Worm (Caenorhabditis elegans) whole organism, L4 larva: ENCODE results near the gene str-232.

Source experiments
- D1046.2 ChIP-seq: fragments of 200-800 bp; sonication (Bioruptor generic); IDR thresholded peaks from 2 replicates; pipeline ENCODE4 v1.3.6; 2022; ENCODE audit warnings: missing genetic modification characterization, missing compliant biosample characterization
- F49E8.2 ChIP-seq: sonication (generic microtip); optimal IDR thresholded peaks from 2 replicates; lab custom pipeline; 2016; ENCODE audit warnings: missing compliant biosample characterization, mild to moderate bottlenecking, missing genetic modification characterization, borderline replicate concordance
- R02D3.7 ChIP-seq: fragments of 150-350 bp; sonication (generic microtip); optimal IDR thresholded peaks from 3 replicates; lab custom pipeline; 2014; ENCODE audit warnings: missing biosample characterization, missing genetic modification characterization
- T26A8.4 ChIP-seq: fragments of 200-800 bp; sonication (Bioruptor generic); IDR thresholded peaks from 2 replicates; pipeline ENCODE4 v1.3.6; 2022; ENCODE audit warnings: missing genetic modification characterization, missing compliant biosample characterization
- Y105C5A.15 ChIP-seq: fragments of 200-800 bp; sonication (Bioruptor generic); IDR thresholded peaks from 2 replicates; pipeline ENCODE4 v1.3.6; 2022; ENCODE audit warnings: missing genetic modification characterization, missing compliant biosample characterization
- Y75B8A.6 ChIP-seq: fragments of 200-800 bp; sonication (Bioruptor generic); IDR thresholded peaks from 2 replicates; pipeline ENCODE4 v1.3.6; 2022; ENCODE audit warnings: missing genetic modification reagents, missing genetic modification characterization, missing compliant biosample characterization
- ZK337.2 ChIP-seq: fragments of 200-800 bp; sonication (Bioruptor generic); IDR thresholded peaks from 2 replicates; pipeline ENCODE4 v1.3.6; 2022; ENCODE audit warnings: missing genetic modification reagents, missing genetic modification characterization, missing compliant biosample characterization
- aha-1 ChIP-seq: fragments of 150-350 bp; peaks from one replicate; lab custom pipeline; 2014; ENCODE audit warnings: missing biosample characterization, missing genetic modification characterization
- ama-1 ChIP-seq: fragments of 150-350 bp; optimal IDR thresholded peaks from 2 replicates; lab custom pipeline; 2014; ENCODE audit warnings: inconsistent platforms, mixed read lengths
- arid-1 ChIP-seq: fragments of 200-800 bp; sonication (Bioruptor generic); conservative IDR thresholded peaks from 2 replicates; pipeline ENCODE4 v1.3.6; 2022; ENCODE audit warnings: missing genetic modification reagents, missing genetic modification characterization, missing compliant biosample characterization
- attf-4 ChIP-seq: sonication (generic microtip); optimal IDR thresholded peaks from 3 replicates; lab custom pipeline; 2017; ENCODE audit warnings: missing biosample characterization, missing genetic modification characterization
- ceh-32 ChIP-seq: sonication (generic microtip); optimal IDR thresholded peaks from 2 replicates; lab custom pipeline; 2016; ENCODE audit warnings: mild to moderate bottlenecking, missing genetic modification characterization, missing compliant biosample characterization; ENCODE audit not compliant: poor library complexity
- daf-8 ChIP-seq: fragments of 200-800 bp; sonication (Bioruptor generic); IDR thresholded peaks from 2 replicates; pipeline ENCODE4 v1.3.6; 2022; ENCODE audit warnings: missing genetic modification characterization, missing compliant biosample characterization
- dmd-9 ChIP-seq: fragments of 200-800 bp; sonication (Bioruptor generic); IDR thresholded peaks from 2 replicates; pipeline ENCODE4 v1.3.6; 2022; ENCODE audit warnings: missing genetic modification reagents, missing genetic modification characterization, missing compliant biosample characterization
- duxl-1 ChIP-seq: sonication (generic microtip); optimal IDR thresholded peaks from 2 replicates; lab custom pipeline; 2016; ENCODE audit warnings: mild to moderate bottlenecking, missing genetic modification characterization, moderate library complexity, missing compliant biosample characterization; ENCODE audit not compliant: poor library complexity
- dve-1 ChIP-seq: sonication (generic microtip); optimal IDR thresholded peaks from 2 replicates; lab custom pipeline; 2017; ENCODE audit warnings: antibody characterized with exemption, mild to moderate bottlenecking, missing genetic modification characterization, missing compliant biosample characterization; ENCODE audit not compliant: insufficient read depth
- fkh-10 ChIP-seq: fragments of 150-350 bp; optimal IDR thresholded peaks from 2 replicates; lab custom pipeline; 2014; ENCODE audit warnings: missing biosample characterization, missing genetic modification reagents, missing genetic modification characterization
- fos-1 ChIP-seq: fragments of 150-350 bp; optimal IDR thresholded peaks from 2 replicates; lab custom pipeline; 2014; ENCODE audit warnings: missing biosample characterization, missing genetic modification characterization
- hlh-30 ChIP-seq: sonication (generic microtip); optimal IDR thresholded peaks from 2 replicates; lab custom pipeline; 2017; ENCODE audit warnings: antibody characterized with exemption, mild to moderate bottlenecking, missing genetic modification characterization, missing compliant biosample characterization; ENCODE audit not compliant: insufficient read depth
- hmg-1.1 ChIP-seq: fragments of 200-800 bp; sonication (Bioruptor generic); IDR thresholded peaks from 2 replicates; pipeline ENCODE4 v1.3.6; 2022; ENCODE audit warnings: missing genetic modification reagents, missing genetic modification characterization, missing compliant biosample characterization
- jun-1 ChIP-seq: fragments of 150-350 bp; optimal IDR thresholded peaks from 2 replicates; lab custom pipeline; 2014; ENCODE audit warnings: missing biosample characterization, missing genetic modification reagents, missing genetic modification characterization
- lin-39 ChIP-seq: fragments of 150-350 bp; optimal IDR thresholded peaks from 2 replicates; lab custom pipeline; 2014; ENCODE audit warnings: missing biosample characterization, missing genetic modification reagents, missing genetic modification characterization
- mdl-1 ChIP-seq, 2 experiments: fragments of 150-350 bp in 1 of 2; sonication (generic microtip) in 1 of 2; optimal IDR thresholded peaks; 2 replicates each; lab custom pipeline; 2014 to 2017; ENCODE audit warnings: missing biosample characterization in 2 of 2, missing genetic modification characterization in 2 of 2
- nhr-25 ChIP-seq: sonication (generic microtip); optimal IDR thresholded peaks from 2 replicates; lab custom pipeline; 2017; ENCODE audit warnings: missing genetic modification characterization, mild to moderate bottlenecking, missing compliant biosample characterization, antibody characterized with exemption, moderate library complexity, borderline replicate concordance; ENCODE audit not compliant: insufficient read depth
- nhr-42 ChIP-seq: fragments of 200-800 bp; sonication (Bioruptor generic); IDR thresholded peaks from 2 replicates; pipeline ENCODE4 v1.3.6; 2022; ENCODE audit warnings: missing genetic modification characterization, missing compliant biosample characterization
- nhr-6 ChIP-seq: fragments of 150-350 bp; optimal IDR thresholded peaks from 2 replicates; lab custom pipeline; 2014; ENCODE audit warnings: missing biosample characterization, missing genetic modification characterization
- nhr-76 ChIP-seq: fragments of 150-350 bp; optimal IDR thresholded peaks from 2 replicates; lab custom pipeline; 2014; ENCODE audit warnings: missing biosample characterization, missing genetic modification characterization
- nhr-77 ChIP-seq: fragments of 150-350 bp; optimal IDR thresholded peaks from 2 replicates; lab custom pipeline; 2014; ENCODE audit warnings: missing biosample characterization, missing genetic modification characterization
- php-3 ChIP-seq: fragments of 200-800 bp; sonication (Bioruptor generic); IDR thresholded peaks from 2 replicates; pipeline ENCODE4 v1.3.6; 2022; ENCODE audit warnings: missing genetic modification reagents, missing genetic modification characterization, missing compliant biosample characterization
- pqm-1 ChIP-seq: sonication (generic microtip); optimal IDR thresholded peaks from 2 replicates; lab custom pipeline; 2017; ENCODE audit warnings: missing biosample characterization, missing genetic modification characterization
- saeg-2 ChIP-seq: fragments of 200-800 bp; sonication (Bioruptor generic); IDR thresholded peaks from 2 replicates; pipeline ENCODE4 v1.3.6; 2022; ENCODE audit warnings: missing genetic modification reagents, missing genetic modification characterization, missing compliant biosample characterization
- set-16 ChIP-seq: fragments of 200-800 bp; sonication (Bioruptor generic); IDR thresholded peaks from 2 replicates; pipeline ENCODE4 v1.3.6; 2022; ENCODE audit warnings: missing genetic modification reagents, missing genetic modification characterization, missing compliant biosample characterization
- snpc-1.2 ChIP-seq: fragments of 200-800 bp; sonication (Bioruptor generic); IDR thresholded peaks from 2 replicates; pipeline ENCODE4 v1.3.6; 2022; ENCODE audit warnings: missing genetic modification reagents, missing genetic modification characterization, missing compliant biosample characterization
- tag-97 ChIP-seq: fragments of 200-800 bp; sonication (Bioruptor generic); IDR thresholded peaks from 2 replicates; pipeline ENCODE4 v1.3.6; 2022; ENCODE audit warnings: missing genetic modification characterization, missing compliant biosample characterization
- unc-130 ChIP-seq: sonication (generic microtip); optimal IDR thresholded peaks from 2 replicates; lab custom pipeline; 2016; ENCODE audit warnings: missing genetic modification reagents, missing genetic modification characterization, missing compliant biosample characterization
- unc-62 ChIP-seq, 3 experiments: fragments of 150-350 bp in 1 of 3; sonication (generic microtip); optimal IDR thresholded peaks in 2 of 3; peaks in 1 of 3; 1 replicate in 1 of 3; 2 replicates in 2 of 3; lab custom pipeline; 2014 to 2017; ENCODE audit warnings: missing biosample characterization in 3 of 3, missing genetic modification characterization in 3 of 3, missing genetic modification reagents in 3 of 3, missing genotype in 1 of 3
- zag-1 ChIP-seq: fragments of 150-350 bp; optimal IDR thresholded peaks from 2 replicates; lab custom pipeline; 2014; ENCODE audit warnings: missing biosample characterization, missing genetic modification characterization
- zip-11 ChIP-seq: fragments of 200-800 bp; sonication (Bioruptor generic); IDR thresholded peaks from 2 replicates; pipeline ENCODE4 v1.3.6; 2022; ENCODE audit warnings: missing genetic modification characterization, missing compliant biosample characterization

str-232 gene

DNA sequence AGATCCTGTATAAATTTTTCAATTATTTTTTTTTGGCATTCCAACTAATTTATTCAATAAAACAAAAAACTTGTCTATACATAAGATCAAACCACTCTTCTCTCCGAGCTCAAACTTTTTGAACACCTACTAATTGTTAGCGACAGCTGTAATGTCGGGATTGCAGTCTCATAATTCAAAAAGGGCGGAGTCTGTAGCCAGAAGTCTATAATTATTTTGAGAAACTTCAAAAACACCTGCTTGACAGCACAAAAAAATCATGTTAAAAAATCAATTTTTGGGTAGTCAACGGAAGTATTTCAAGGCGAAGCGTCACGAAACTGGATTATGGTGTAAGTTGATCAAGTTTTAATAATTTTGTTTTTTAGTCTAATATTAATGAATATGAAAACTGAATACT, 4.5 kb upstream of the str-232 start, which contains the start of gene srx-44:
Gene srx-44 (plus strand): TSS at position 301 of the 400 bp plus-strand sequence.
- TF ChIP-seq aha-1, result peak; percentile 38
- TF ChIP-seq ceh-32, result no peak
- TF ChIP-seq mdl-1 (tag; optimal IDR thresholded peaks at IDR 0.05; lab: Kevin White, UChicago), result no peak
- TF ChIP-seq lin-39 (tag; lab: Kevin White, UChicago), result no peak
- no peak for TF ChIP-seq R02D3.7 (tag; lab: Kevin White, UChicago)
- no peak for TF ChIP-seq hmg-1.1 (GFP tag; lab: Robert Waterston, UW)
- no peak for TF ChIP-seq hlh-30 (tag; lab: Kevin White, UChicago)

DNA sequence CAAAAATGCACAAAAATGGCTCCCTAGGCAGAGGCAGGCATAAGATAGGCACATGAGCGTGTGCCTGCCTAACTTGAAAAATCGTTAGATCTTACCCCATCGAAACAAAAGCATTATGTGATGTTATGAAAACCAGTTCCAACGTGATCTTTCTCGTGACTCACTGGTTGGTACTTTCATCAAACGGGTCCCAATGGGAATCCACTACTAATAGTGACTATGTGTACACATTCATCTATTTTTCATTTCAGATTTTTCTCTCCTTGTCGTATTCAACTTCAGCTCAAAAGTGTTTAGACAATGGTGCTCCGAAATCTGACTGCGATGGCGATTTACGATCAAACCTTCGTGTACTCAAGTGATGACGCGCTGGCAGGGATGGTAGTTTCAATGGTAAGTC, 2.1 kb upstream of the str-232 start, which contains the start of gene srx-43:
Gene srx-43 (plus strand): TSS at position 301 of the 400 bp plus-strand sequence.
- TF ChIP-seq unc-62 (GFP tag; optimal IDR thresholded peaks at IDR 0.05 in 1 of 2; lab: Kevin White, UChicago) (peak in 1 of 2 experiments; percentile 74), unc-62 (tag; optimal IDR thresholded peaks at IDR 0.05; lab: Kevin White, UChicago) (no peak), saeg-2 (GFP tag; lab: Robert Waterston, UW) (no peak)
- TF ChIP-seq, all 104 proteins: peak for 1

DNA sequence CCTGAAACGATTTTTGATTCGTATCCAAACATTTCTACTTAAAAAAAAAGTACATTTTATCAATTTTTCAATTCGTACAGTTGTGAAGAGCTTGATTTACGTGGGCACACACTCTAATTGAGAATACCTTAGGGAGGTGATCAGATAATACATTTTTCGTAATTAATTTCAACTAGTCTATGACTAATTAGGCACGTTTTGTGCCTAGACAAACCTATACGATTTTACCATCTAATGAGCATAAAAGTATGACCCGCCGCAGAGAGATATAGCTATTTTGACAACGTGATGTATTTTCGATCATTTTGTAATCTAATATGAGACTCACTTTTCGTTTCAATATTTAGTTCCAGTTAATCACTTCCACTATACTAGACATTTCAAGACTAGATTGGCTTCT, 1.4 kb upstream of the str-232 start:
- TF ChIP-seq set-16 (GFP tag; lab: Robert Waterston, UW) (no peak), tag-97 (no peak), ama-1 (no peak), unc-130 (GFP tag; lab: Kevin White, UChicago) (no peak), aha-1 (peak; percentile 54)

DNA sequence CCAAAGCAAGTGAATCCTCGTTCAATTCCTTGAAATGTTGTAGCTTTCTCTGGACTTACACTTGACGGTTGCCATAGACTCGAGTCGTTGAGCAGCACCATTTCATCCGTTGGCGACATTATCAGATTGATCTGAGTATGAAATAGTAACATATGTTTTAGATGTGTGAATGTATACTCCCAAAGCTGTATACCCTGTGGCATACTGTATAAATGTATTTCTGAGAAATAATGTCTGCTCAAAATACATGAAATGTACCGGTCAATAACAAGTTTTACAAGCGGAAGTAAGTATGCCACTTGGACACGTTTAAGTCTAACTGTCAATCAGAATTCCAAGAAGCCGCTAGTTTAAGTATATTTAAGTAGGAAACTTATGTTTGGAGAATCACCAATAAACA, 6.0 kb downstream of the str-232 start, which contains the start of gene str-233:
Gene str-233 (minus strand): TSS at position 101 of the 400 bp plus-strand sequence.
- TF ChIP-seq aha-1 (no peak), zag-1 (tag; lab: Kevin White, UChicago) (no peak), T26A8.4 (GFP tag; lab: Robert Waterston, UW) (no peak), nhr-25 (no peak)

DNA sequence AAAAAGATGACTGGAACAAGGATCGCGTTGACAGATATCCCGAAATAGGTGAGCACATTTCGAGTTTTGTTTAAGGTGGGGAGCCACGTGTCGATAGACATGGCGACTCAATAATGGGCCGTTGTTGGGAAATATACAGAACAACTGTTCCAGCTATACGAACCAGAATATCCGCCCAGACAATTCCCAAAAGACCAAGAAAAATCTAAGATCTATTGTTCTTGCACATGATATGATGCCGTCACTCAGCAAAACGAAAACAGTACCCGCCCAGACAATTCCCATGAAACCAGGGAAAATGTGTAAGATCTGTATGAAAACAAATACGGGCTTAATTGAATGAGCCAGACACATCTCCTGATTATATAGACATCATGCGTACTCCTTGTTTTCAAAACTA, 8.0 kb downstream of the str-232 start, which contains the start of gene str-231:
Gene str-231 (minus strand): TSS at position 101 of the 400 bp plus-strand sequence.
- TF ChIP-seq php-3 (GFP tag; lab: Robert Waterston, UW), result no peak
- no peak for TF ChIP-seq F49E8.2 (tag; lab: Kevin White, UChicago)
- TF ChIP-seq zip-11 (GFP tag; lab: Robert Waterston, UW), result no peak
- no peak for TF ChIP-seq nhr-42
- TF ChIP-seq nhr-76 (tag; lab: Kevin White, UChicago), result no peak
- TF ChIP-seq fos-1, result no peak
- TF ChIP-seq dmd-9 (GFP tag; lab: Robert Waterston, UW), result no peak
- TF ChIP-seq hlh-30 (tag; lab: Kevin White, UChicago), result no peak
- no peak for TF ChIP-seq jun-1 (tag; lab: Kevin White, UChicago)
- TF ChIP-seq D1046.2 (GFP tag; lab: Robert Waterston, UW), result no peak
- TF ChIP-seq snpc-1.2 (GFP tag; lab: Robert Waterston, UW), result no peak

DNA sequence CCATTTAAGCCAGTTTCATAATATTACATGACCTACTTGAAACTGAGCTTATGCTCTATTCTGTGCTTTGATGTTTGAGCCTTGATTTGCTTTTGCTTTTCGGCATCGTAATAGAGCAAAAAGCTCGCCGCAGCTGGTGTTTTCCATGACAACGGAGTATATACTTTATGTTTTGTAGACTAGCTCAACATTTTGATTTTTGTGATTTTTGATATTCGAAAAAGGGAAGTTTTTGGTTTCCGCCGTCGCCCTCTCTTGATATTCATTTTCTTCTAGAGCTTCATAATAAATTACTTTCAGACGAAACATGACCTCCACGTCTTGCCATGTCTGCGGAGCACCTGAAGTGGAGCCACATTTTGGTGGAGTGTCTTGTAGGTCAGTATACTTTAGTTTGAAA, 13.3 kb downstream of the str-232 start, which contains the start of gene nhr-63:
Gene nhr-63 (plus strand): TSS at position 301 of the 400 bp plus-strand sequence.
- TF ChIP-seq arid-1, result no peak
- no peak for TF ChIP-seq dve-1 (tag; lab: Kevin White, UChicago)
- TF ChIP-seq, all 104 proteins: peak for 0

DNA sequence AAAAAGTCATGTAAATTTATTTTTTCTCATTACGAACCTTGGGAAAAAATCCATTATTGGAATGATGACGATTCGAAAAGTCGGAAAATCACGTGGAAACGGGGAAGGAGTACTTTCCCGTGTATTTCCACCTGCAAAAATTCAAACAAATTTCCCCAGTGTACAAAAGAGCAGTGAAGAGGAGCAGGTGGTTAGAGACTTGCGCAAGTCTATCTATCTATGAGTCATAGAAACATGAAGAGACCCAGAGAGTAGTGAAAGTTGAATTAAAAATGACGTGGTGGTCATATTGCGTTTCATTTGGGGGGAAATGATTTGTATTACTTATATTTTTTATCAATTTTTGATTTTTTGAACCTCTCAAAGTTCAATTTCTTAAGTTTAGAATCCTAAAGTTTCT, 15.1 kb downstream of the str-232 start, which contains the start of gene nhr-50:
Gene nhr-50 (minus strand): TSS at position 199 of the 400 bp plus-strand sequence.
- TF ChIP-seq Y75B8A.6 (GFP tag; lab: Robert Waterston, UW) (no peak), lin-39 (tag; lab: Kevin White, UChicago) (no peak), nhr-6 (tag; lab: Kevin White, UChicago) (peak; percentile 93), duxl-1 (tag; lab: Kevin White, UChicago) (no peak), ceh-32 (no peak), fkh-10 (GFP tag; lab: Kevin White, UChicago) (no peak), unc-62 (GFP tag; optimal IDR thresholded peaks at IDR 0.05 in 1 of 2; lab: Kevin White, UChicago) (peak in 1 of 2 experiments; percentile 1), unc-62 (tag; optimal IDR thresholded peaks at IDR 0.05; lab: Kevin White, UChicago) (no peak), ama-1 (no peak), daf-8 (no peak), nhr-42 (no peak), ZK337.2 (GFP tag; lab: Robert Waterston, UW) (no peak), R02D3.7 (tag; lab: Kevin White, UChicago) (no peak), pqm-1 (peak; percentile 35), jun-1 (tag; lab: Kevin White, UChicago) (peak; percentile 18), attf-4 (tag; lab: Kevin White, UChicago) (no peak), nhr-77 (peak; percentile 66), Y105C5A.15 (GFP tag; lab: Robert Waterston, UW) (no peak), T26A8.4 (GFP tag; lab: Robert Waterston, UW) (no peak)
